Fruit fly (Drosophila melanogaster): Measurements from ENCODE around the gene Jon99Fi.

Jon99Fi gene

dm6 chr3R:30450224-30450623, 38.5 kb upstream of the Jon99Fi start (continued):
- no peak for TF ChIP-seq CG32264 (GFP tag; optimal IDR thresholded peaks at IDR 0.05)
- peak; percentile 47 for TF ChIP-seq ey (GFP tag; optimal IDR thresholded peaks at IDR 0.05)
- TF ChIP-seq HLH106 (tag; optimal IDR thresholded peaks at IDR 0.05) = peak; percentile 40
- peak; percentile 99 for TF ChIP-seq Jra (GFP tag; optimal IDR thresholded peaks at IDR 0.05)
- TF ChIP-seq Hr78 (GFP tag; optimal IDR thresholded peaks at IDR 0.05) = no peak
- peak; percentile 73 for TF ChIP-seq Mio (GFP tag; optimal IDR thresholded peaks at IDR 0.05)
- TF ChIP-seq psq (GFP tag; optimal IDR thresholded peaks at IDR 0.05) = peak; percentile 80
- TF ChIP-seq CrebA (GFP tag; optimal IDR thresholded peaks at IDR 0.05; ENCODE audit: borderline replicate concordance) = peak; percentile 90

- TF ChIP-seq Rel (GFP tag; optimal IDR thresholded peaks at IDR 0.05) (no peak), Rel (tag; optimal IDR thresholded peaks at IDR 0.05) (peak; percentile 97), Hr83 (GFP tag; optimal IDR thresholded peaks at IDR 0.05; ENCODE audit: poor library complexity, severe bottlenecking) (no peak), sv (GFP tag; optimal IDR thresholded peaks at IDR 0.05) (no peak), CrebA (GFP tag; optimal IDR thresholded peaks at IDR 0.05; ENCODE audit: borderline replicate concordance) (no peak), Myc (optimal IDR thresholded peaks at IDR 0.05) (no peak)
These were observed 37.9 kb upstream of the Jon99Fi start for dm6 chr3R:30450690-30451343.

dm6 chr3R:30453236-30453635, 35.5 kb upstream of the Jon99Fi start:
- TF ChIP-seq dsf (GFP tag; optimal IDR thresholded peaks at IDR 0.05; ENCODE audit: borderline replicate concordance) = no peak
- TF ChIP-seq GATAd (GFP tag; optimal IDR thresholded peaks at IDR 0.05) = no peak
- no peak for TF ChIP-seq N (GFP tag; optimal IDR thresholded peaks at IDR 0.05)
- no peak for TF ChIP-seq jim (GFP tag; optimal IDR thresholded peaks at IDR 0.05)
- no peak for TF ChIP-seq rgr (GFP tag; optimal IDR thresholded peaks at IDR 0.05)
- TF ChIP-seq Abd-B (GFP tag; optimal IDR thresholded peaks at IDR 0.05) = no peak
- no peak for TF ChIP-seq lola (GFP tag; optimal IDR thresholded peaks at IDR 0.05)
- no peak for TF ChIP-seq psq (GFP tag; optimal IDR thresholded peaks at IDR 0.05)
- TF ChIP-seq foxo (GFP tag; optimal IDR thresholded peaks at IDR 0.05) = no peak
- no peak for TF ChIP-seq Dfd (GFP tag; optimal IDR thresholded peaks at IDR 0.05)
- TF ChIP-seq Dif (GFP tag; optimal IDR thresholded peaks at IDR 0.05; ENCODE audit: partially characterized antibody) = no peak
- no peak for TF ChIP-seq woc (GFP tag; optimal IDR thresholded peaks at IDR 0.05)
- no peak for TF ChIP-seq OdsH (GFP tag; optimal IDR thresholded peaks at IDR 0.05)
- TF ChIP-seq CG9705 (GFP tag; optimal IDR thresholded peaks at IDR 0.05) = no peak
- TF ChIP-seq tai (GFP tag; optimal IDR thresholded peaks at IDR 0.05) = no peak
- no peak for TF ChIP-seq brk (GFP tag; optimal IDR thresholded peaks at IDR 0.05)
- TF ChIP-seq HLH106 (tag; optimal IDR thresholded peaks at IDR 0.05) = no peak
- TF ChIP-seq pan (optimal IDR thresholded peaks at IDR 0.05) = no peak
- TF ChIP-seq sage (GFP tag; optimal IDR thresholded peaks at IDR 0.05) = no peak
- no peak for TF ChIP-seq Vsx2 (GFP tag; optimal IDR thresholded peaks at IDR 0.05; ENCODE audit: partially characterized antibody)

dm6 chr3R:30454442-30454841, 34.3 kb upstream of the Jon99Fi start:
- TF ChIP-seq tai (GFP tag; optimal IDR thresholded peaks at IDR 0.05) (no peak), Vsx2 (GFP tag; optimal IDR thresholded peaks at IDR 0.05; ENCODE audit: partially characterized antibody) (no peak), lola (GFP tag; optimal IDR thresholded peaks at IDR 0.05) (no peak), Rel (GFP tag; optimal IDR thresholded peaks at IDR 0.05) (no peak), Rel (tag; optimal IDR thresholded peaks at IDR 0.05) (peak; percentile 8), CG32264 (GFP tag; optimal IDR thresholded peaks at IDR 0.05) (peak; percentile 39), ey (GFP tag; optimal IDR thresholded peaks at IDR 0.05) (no peak), N (GFP tag; optimal IDR thresholded peaks at IDR 0.05) (no peak), Jra (GFP tag; optimal IDR thresholded peaks at IDR 0.05) (no peak), sage (GFP tag; optimal IDR thresholded peaks at IDR 0.05) (no peak), brk (GFP tag; optimal IDR thresholded peaks at IDR 0.05) (no peak), dl (GFP tag; optimal IDR thresholded peaks at IDR 0.05; ENCODE audit: insufficient read depth in 1 of 2, partially characterized antibody in 2 of 2) (no peak), dsf (GFP tag; optimal IDR thresholded peaks at IDR 0.05; ENCODE audit: borderline replicate concordance) (no peak), CG9705 (GFP tag; optimal IDR thresholded peaks at IDR 0.05) (no peak), dmrt93B (GFP tag; optimal IDR thresholded peaks at IDR 0.05) (no peak), Hr83 (GFP tag; optimal IDR thresholded peaks at IDR 0.05; ENCODE audit: poor library complexity, severe bottlenecking) (peak; percentile 99), Hnf4 (GFP tag; optimal IDR thresholded peaks at IDR 0.05) (no peak), br (GFP tag; optimal IDR thresholded peaks at IDR 0.05) (peak; percentile 19), Dfd (GFP tag; optimal IDR thresholded peaks at IDR 0.05) (no peak), Hr78 (GFP tag; optimal IDR thresholded peaks at IDR 0.05) (no peak), pan (optimal IDR thresholded peaks at IDR 0.05) (no peak), sv (GFP tag; optimal IDR thresholded peaks at IDR 0.05) (no peak), woc (GFP tag; optimal IDR thresholded peaks at IDR 0.05) (no peak), fru (GFP tag; optimal IDR thresholded peaks at IDR 0.05) (peak; percentile 60), jim (GFP tag; optimal IDR thresholded peaks at IDR 0.05) (peak; percentile 45), HLH106 (tag; optimal IDR thresholded peaks at IDR 0.05) (peak; percentile 41), psq (GFP tag; optimal IDR thresholded peaks at IDR 0.05) (no peak), Abd-B (GFP tag; optimal IDR thresholded peaks at IDR 0.05) (no peak), usp (GFP tag; optimal IDR thresholded peaks at IDR 0.05) (no peak), Sp1 (GFP tag; optimal IDR thresholded peaks at IDR 0.05) (no peak), h (GFP tag; optimal IDR thresholded peaks at IDR 0.05) (peak; percentile 81), foxo (GFP tag; optimal IDR thresholded peaks at IDR 0.05) (peak in 1 of 2 experiments; percentile 52), CrebA (GFP tag; optimal IDR thresholded peaks at IDR 0.05; ENCODE audit: borderline replicate concordance) (no peak), Myc (optimal IDR thresholded peaks at IDR 0.05) (no peak), Dif (GFP tag; optimal IDR thresholded peaks at IDR 0.05; ENCODE audit: partially characterized antibody) (no peak), GATAd (GFP tag; optimal IDR thresholded peaks at IDR 0.05) (no peak), OdsH (GFP tag; optimal IDR thresholded peaks at IDR 0.05) (peak; percentile 34), Mio (GFP tag; optimal IDR thresholded peaks at IDR 0.05) (no peak)
